Fruit fly (Drosophila melanogaster) whole organism, embryonic: ENCODE measurements around the gene CG14102.

Experiments
- Atf-2 ChIP-seq: fragments of 200-800 bp; sonication (Bioruptor generic); optimal IDR thresholded peaks from 2 replicates; lab custom pipeline; 2016; ENCODE audit warnings: missing biosample characterization, missing genetic modification characterization
- B-H2 ChIP-seq: fragments of 200-800 bp; sonication (Bioruptor generic); optimal IDR thresholded peaks from 2 replicates; lab custom pipeline; 2018; ENCODE audit warnings: missing biosample characterization, mild to moderate bottlenecking, missing genetic modification characterization
- CG12219 ChIP-seq: fragments of 200-800 bp; sonication (Bioruptor generic); optimal IDR thresholded peaks from 3 replicates; lab custom pipeline; 2018; ENCODE audit warnings: missing biosample characterization, mild to moderate bottlenecking, missing genetic modification characterization
- CG12299 ChIP-seq: fragments of 200-800 bp; sonication (Bioruptor generic); optimal IDR thresholded peaks from 2 replicates; lab custom pipeline; 2018; ENCODE audit warnings: missing biosample characterization, mild to moderate bottlenecking, missing genetic modification characterization
- CG13287 ChIP-seq: fragments of 200-800 bp; sonication (Bioruptor generic); IDR thresholded peaks from 2 replicates; pipeline ENCODE4 v1.3.6; 2022; ENCODE audit warnings: missing biosample characterization, missing genetic modification characterization; ENCODE audit not compliant: partially characterized antibody
- CG15073 ChIP-seq: fragments of 200-800 bp; sonication (Bioruptor generic); optimal IDR thresholded peaks from 2 replicates; lab custom pipeline; 2016; ENCODE audit warnings: missing biosample characterization, missing genetic modification characterization
- CG1529 ChIP-seq: fragments of 200-800 bp; sonication (Bioruptor generic); optimal IDR thresholded peaks from 3 replicates; lab custom pipeline; 2018; ENCODE audit warnings: missing biosample characterization, missing genetic modification characterization
- CG15601 ChIP-seq: fragments of 200-800 bp; sonication (Bioruptor generic); optimal IDR thresholded peaks from 3 replicates; lab custom pipeline; 2019; ENCODE audit warnings: missing biosample characterization, mild to moderate bottlenecking, missing genetic modification characterization, moderate library complexity
- CG16779 ChIP-seq: fragments of 200-800 bp; sonication (Bioruptor generic); IDR thresholded peaks from 2 replicates; pipeline ENCODE4 v1.3.6; 2022; ENCODE audit warnings: missing biosample characterization, missing genetic modification characterization
- CG16815 ChIP-seq: fragments of 200-800 bp; sonication (Bioruptor generic); optimal IDR thresholded peaks from 3 replicates; lab custom pipeline; 2017; ENCODE audit warnings: missing biosample characterization, mild to moderate bottlenecking, missing genetic modification characterization
- CG16863 ChIP-seq: fragments of 200-800 bp; sonication (Bioruptor generic); optimal IDR thresholded peaks from 3 replicates; lab custom pipeline; 2016; ENCODE audit warnings: missing biosample characterization, missing genetic modification characterization
- CG17802 ChIP-seq: fragments of 200-800 bp; sonication (Bioruptor generic); optimal IDR thresholded peaks from 2 replicates; lab custom pipeline; 2018; ENCODE audit warnings: missing biosample characterization, mild to moderate bottlenecking, missing genetic modification characterization, moderate library complexity
- CG17829 ChIP-seq: fragments of 200-800 bp; optimal IDR thresholded peaks from 2 replicates; lab custom pipeline; 2019; ENCODE audit warnings: missing biosample characterization, mild to moderate bottlenecking, missing genetic modification characterization, moderate library complexity
- CG1832 ChIP-seq: fragments of 200-800 bp; sonication (Bioruptor generic); optimal IDR thresholded peaks from 2 replicates; lab custom pipeline; 2017; ENCODE audit warnings: missing biosample characterization, mild to moderate bottlenecking, missing genetic modification characterization, inconsistent platforms
- CG18599 ChIP-seq: fragments of 200-800 bp; sonication (Bioruptor generic); optimal IDR thresholded peaks from 3 replicates; lab custom pipeline; 2017; ENCODE audit warnings: missing biosample characterization, missing genetic modification characterization, mild to moderate bottlenecking, moderate library complexity, missing genetic modification reagents
- CG2889 ChIP-seq: fragments of 200-800 bp; sonication (Bioruptor generic); IDR thresholded peaks from 3 replicates; pipeline ENCODE4 v1.3.6; 2022; ENCODE audit warnings: missing biosample characterization, missing genetic modification characterization
- CG4820 ChIP-seq: fragments of 200-800 bp; sonication (Bioruptor generic); optimal IDR thresholded peaks from 3 replicates; lab custom pipeline; 2016; ENCODE audit warnings: missing biosample characterization, missing genetic modification characterization
- CG4854 ChIP-seq: fragments of 200-800 bp; sonication (Bioruptor generic); optimal IDR thresholded peaks from 2 replicates; lab custom pipeline; 2016; ENCODE audit warnings: missing biosample characterization, missing genetic modification characterization, inconsistent platforms
- CG5245 ChIP-seq: fragments of 200-800 bp; sonication (Bioruptor generic); optimal IDR thresholded peaks from 3 replicates; lab custom pipeline; 2016; ENCODE audit warnings: missing biosample characterization, missing genetic modification characterization
- CG6813 ChIP-seq: fragments of 200-800 bp; sonication (Bioruptor generic); optimal IDR thresholded peaks from 2 replicates; lab custom pipeline; 2017; ENCODE audit warnings: missing biosample characterization, missing genetic modification characterization, mild to moderate bottlenecking, moderate library complexity, missing genetic modification reagents
- CG7357 ChIP-seq: fragments of 200-800 bp; sonication (Bioruptor generic); IDR thresholded peaks from 3 replicates; pipeline ENCODE4 v1.3.6; 2022; ENCODE audit warnings: missing biosample characterization, missing genetic modification characterization
- CG8281 ChIP-seq: fragments of 200-800 bp; sonication (Bioruptor generic); optimal IDR thresholded peaks from 2 replicates; lab custom pipeline; 2018; ENCODE audit warnings: missing biosample characterization, mild to moderate bottlenecking, missing genetic modification characterization, moderate library complexity
- CG9797 ChIP-seq: fragments of 200-800 bp; sonication (Bioruptor generic); optimal IDR thresholded peaks from 3 replicates; lab custom pipeline; 2018; ENCODE audit warnings: missing biosample characterization, mild to moderate bottlenecking, missing genetic modification characterization
- CG9817 ChIP-seq: fragments of 200-800 bp; sonication (Bioruptor generic); optimal IDR thresholded peaks from 2 replicates; lab custom pipeline; 2018; ENCODE audit warnings: missing biosample characterization, mild to moderate bottlenecking, missing genetic modification characterization, moderate library complexity
- CkIIα-i1 ChIP-seq: fragments of 200-800 bp; sonication (Bioruptor generic); IDR thresholded peaks from 2 replicates; pipeline ENCODE4 v1.3.6; 2022; ENCODE audit warnings: missing biosample characterization, missing genetic modification characterization
- Dp ChIP-seq: fragments of 200-800 bp; sonication (Bioruptor generic); optimal IDR thresholded peaks from 2 replicates; lab custom pipeline; 2018; ENCODE audit warnings: missing biosample characterization, mild to moderate bottlenecking, missing genetic modification characterization, moderate library complexity
- HLH3B ChIP-seq: fragments of 200-800 bp; sonication (Bioruptor generic); IDR thresholded peaks from 2 replicates; pipeline ENCODE4 v1.3.6; 2022; ENCODE audit warnings: missing biosample characterization, missing genetic modification characterization
- Hand ChIP-seq: fragments of 200-800 bp; sonication (Bioruptor generic); optimal IDR thresholded peaks from 2 replicates; lab custom pipeline; 2017; ENCODE audit warnings: mild to moderate bottlenecking, missing biosample characterization, missing genetic modification reagents, missing genetic modification characterization
- Hr3 ChIP-seq: fragments of 200-800 bp; sonication (Bioruptor generic); optimal IDR thresholded peaks from 3 replicates; lab custom pipeline; 2016; ENCODE audit warnings: missing biosample characterization, missing genetic modification characterization
- Max ChIP-seq: fragments of 200-800 bp; sonication (Bioruptor generic); optimal IDR thresholded peaks from 2 replicates; lab custom pipeline; 2016; ENCODE audit warnings: missing biosample characterization, mild to moderate bottlenecking, missing genetic modification characterization
- Optix ChIP-seq: fragments of 200-800 bp; sonication (Bioruptor generic); IDR thresholded peaks from 3 replicates; pipeline ENCODE4 v1.3.6; 2022; ENCODE audit warnings: missing biosample characterization, missing genetic modification characterization
- PHDP ChIP-seq: fragments of 200-800 bp; sonication (Bioruptor generic); optimal IDR thresholded peaks from 3 replicates; lab custom pipeline; 2018; ENCODE audit warnings: missing biosample characterization, mild to moderate bottlenecking, missing genetic modification characterization, moderate library complexity
- Sin3A ChIP-seq: fragments of >200 bp; optimal IDR thresholded peaks from 2 replicates; lab custom pipeline; 2018
- br ChIP-seq: fragments of >200 bp; optimal IDR thresholded peaks from 2 replicates; lab custom pipeline; 2017
- chinmo ChIP-seq: fragments of 200-800 bp; sonication (Bioruptor generic); IDR thresholded peaks from 4 replicates; pipeline ENCODE4 v1.3.6; 2022; ENCODE audit warnings: missing biosample characterization, missing genetic modification characterization; ENCODE audit not compliant: partially characterized antibody
- ci ChIP-seq: fragments of 200-800 bp; sonication (Bioruptor generic); IDR thresholded peaks from 3 replicates; pipeline ENCODE4 v1.3.6; 2022; ENCODE audit warnings: missing biosample characterization, missing genetic modification characterization
- ind ChIP-seq: fragments of 200-800 bp; sonication (Bioruptor generic); optimal IDR thresholded peaks from 3 replicates; lab custom pipeline; 2016; ENCODE audit warnings: missing biosample characterization, missing genetic modification characterization
- kni ChIP-seq: fragments of 200-800 bp; sonication (Bioruptor generic); optimal IDR thresholded peaks from 3 replicates; lab custom pipeline; 2017; ENCODE audit warnings: mild to moderate bottlenecking, missing biosample characterization, missing genetic modification reagents, missing genetic modification characterization
- nau ChIP-seq: fragments of 200-800 bp; sonication (Bioruptor generic); optimal IDR thresholded peaks from 3 replicates; lab custom pipeline; 2017; ENCODE audit warnings: missing biosample characterization, mild to moderate bottlenecking, missing genetic modification characterization, missing genetic modification reagents
- org-1 ChIP-seq: fragments of 200-800 bp; sonication (Bioruptor generic); optimal IDR thresholded peaks from 2 replicates; lab custom pipeline; 2017; ENCODE audit warnings: missing biosample characterization, missing genetic modification characterization
- pfk ChIP-seq: fragments of 200-800 bp; sonication (Bioruptor generic); optimal IDR thresholded peaks from 2 replicates; lab custom pipeline; 2018; ENCODE audit warnings: missing biosample characterization, mild to moderate bottlenecking, missing genetic modification characterization, moderate library complexity
- repo ChIP-seq: fragments of 200-800 bp; sonication (Bioruptor generic); optimal IDR thresholded peaks from 2 replicates; lab custom pipeline; 2016; ENCODE audit warnings: missing biosample characterization, missing genetic modification characterization
- so ChIP-seq: fragments of 200-800 bp; sonication (Bioruptor generic); IDR thresholded peaks from 3 replicates; pipeline ENCODE4 v1.3.6; 2022; ENCODE audit warnings: missing biosample characterization, missing genetic modification characterization
- tio ChIP-seq: fragments of 200-800 bp; sonication (Bioruptor generic); optimal IDR thresholded peaks from 2 replicates; lab custom pipeline; 2017; ENCODE audit warnings: missing biosample characterization, missing genetic modification characterization, inconsistent platforms
- tll ChIP-seq, 2 experiments: fragments of 200-800 bp in 1 of 2; fragments of >200 bp in 1 of 2; sonication (Bioruptor generic) in 1 of 2; optimal IDR thresholded peaks; 2 replicates each; lab custom pipeline; 2017 to 2019; ENCODE audit warnings: missing biosample characterization in 2 of 2, missing genetic modification characterization in 2 of 2, mild to moderate bottlenecking in 1 of 2, moderate library complexity in 1 of 2
- tna ChIP-seq: fragments of 200-800 bp; sonication (Bioruptor generic); IDR thresholded peaks from 2 replicates; pipeline ENCODE4 v1.3.6; 2022; ENCODE audit warnings: missing biosample characterization, missing genetic modification characterization; ENCODE audit not compliant: partially characterized antibody
- trh ChIP-seq: fragments of 200-800 bp; sonication (Bioruptor generic); optimal IDR thresholded peaks from 2 replicates; lab custom pipeline; 2016; ENCODE audit warnings: missing biosample characterization, missing genetic modification characterization
- usp ChIP-seq: fragments of >200 bp; optimal IDR thresholded peaks from 2 replicates; lab custom pipeline; 2017; ENCODE audit warnings: missing biosample characterization, missing genetic modification characterization
- zen ChIP-seq: fragments of 200-800 bp; sonication (Bioruptor generic); optimal IDR thresholded peaks from 3 replicates; lab custom pipeline; 2018; ENCODE audit warnings: missing biosample characterization, mild to moderate bottlenecking, missing genetic modification characterization, moderate library complexity

The CG14102 gene

DNA sequence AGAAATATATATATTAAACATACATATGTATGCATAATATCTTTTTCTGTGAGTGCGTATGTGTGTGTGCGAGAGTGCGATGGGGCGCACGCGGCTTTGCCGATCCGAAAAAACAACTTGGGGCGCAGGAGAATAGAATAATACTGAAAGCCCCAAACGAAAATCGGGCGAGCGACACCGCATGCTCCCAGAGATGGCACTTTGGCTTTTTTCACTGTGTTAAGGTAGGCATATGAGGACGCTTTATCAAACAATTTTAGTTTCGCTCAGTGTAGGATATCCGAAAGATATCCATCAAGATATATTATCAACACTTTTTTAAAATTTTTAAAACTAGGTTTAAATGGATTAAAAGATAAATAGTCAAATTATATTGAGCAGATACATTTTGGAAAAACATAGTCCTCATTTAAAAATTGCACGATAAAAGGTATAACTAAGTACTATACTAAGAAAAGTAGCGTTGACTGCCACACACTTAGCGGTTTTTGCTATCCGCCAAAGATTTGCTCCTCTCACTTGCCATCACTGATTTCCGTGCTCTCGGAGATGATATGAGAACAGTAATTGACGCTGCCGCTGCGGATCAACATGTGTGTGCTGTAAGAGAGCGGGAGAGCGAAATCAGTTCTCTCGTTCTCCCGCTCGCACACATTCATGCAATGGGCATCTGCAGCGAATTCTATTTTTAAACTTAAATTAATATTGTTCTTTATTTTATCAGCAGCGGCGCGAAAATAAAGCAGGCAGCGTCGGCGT, 10.0 kb downstream of the CG14102 start (continued):
- TF ChIP-seq CG16779 (GFP tag; lab: Robert Waterston, UW) (no peak), Dp (no peak), CG6813 (GFP tag; lab: Kevin White, UChicago) (no peak), CG4854 (GFP tag; lab: Kevin White, UChicago) (no peak), CG12219 (GFP tag; lab: Kevin White, UChicago) (no peak), CG5245 (GFP tag; lab: Kevin White, UChicago) (peak; percentile 42), so (GFP tag; lab: Robert Waterston, UW) (0 out of 3 replicates have a peak, but pooled peaks have one; percentile 29), chinmo (GFP tag; lab: Robert Waterston, UW) (peak; percentile 80; the same call in 1 of the 4 replicates), Max (GFP tag; lab: Kevin White, UChicago) (peak; percentile 68), trh (GFP tag; lab: Kevin White, UChicago) (peak; percentile 22), zen (tag; lab: Kevin White, UChicago) (no peak), PHDP (tag; lab: Kevin White, UChicago) (peak; percentile 52), pfk (GFP tag; lab: Kevin White, UChicago) (no peak), br (lab: Kevin White, UChicago) (no peak), CG1529 (no peak), Optix (GFP tag; lab: Robert Waterston, UW) (no peak), tio (GFP tag; lab: Kevin White, UChicago) (peak; percentile 66), ind (peak; percentile 70), CG2889 (GFP tag; lab: Robert Waterston, UW) (no peak), CG4820 (GFP tag; lab: Kevin White, UChicago) (peak; percentile 69), CG16863 (GFP tag; lab: Kevin White, UChicago) (peak; percentile 6), CG1832 (no peak), CG9817 (tag; lab: Kevin White, UChicago) (peak; percentile 57), org-1 (GFP tag; lab: Kevin White, UChicago) (peak; percentile 77), CG7357 (GFP tag; lab: Robert Waterston, UW) (peak; percentile 51; the same call in 2 of the 3 replicates), CG9797 (GFP tag; lab: Kevin White, UChicago) (no peak), Hand (GFP tag; lab: Kevin White, UChicago) (no peak), tll (GFP tag; optimal IDR thresholded peaks at IDR 0.05; lab: Kevin White, UChicago) (no peak), CG13287 (no peak), ci (GFP tag; lab: Robert Waterston, UW) (peak; percentile 56; the same call in 1 of the 3 replicates), nau (peak; percentile 3), CG12299 (no peak), CG16815 (GFP tag; lab: Kevin White, UChicago) (peak; percentile 71), Hr3 (GFP tag; lab: Kevin White, UChicago) (peak; percentile 50), CG17802 (tag; lab: Kevin White, UChicago) (peak; percentile 33), HLH3B (0 out of 2 replicates have a peak, but pooled peaks have one; percentile 16), repo (GFP tag; lab: Kevin White, UChicago) (no peak), CG17829 (peak; percentile 47), Atf-2 (GFP tag; lab: Kevin White, UChicago) (peak; percentile 69), CG18599 (peak; percentile 64), tna (GFP tag; lab: Robert Waterston, UW) (peak; percentile 21; the same call in 1 of the 2 replicates), Sin3A (lab: Kevin White, UChicago) (no peak), CG15601 (tag; lab: Kevin White, UChicago) (peak; percentile 34), usp (GFP tag; lab: Kevin White, UChicago) (no peak), CG8281 (peak; percentile 24), CG15073 (no peak), kni (GFP tag; lab: Kevin White, UChicago) (no peak), CkIIα-i1 (GFP tag; lab: Robert Waterston, UW) (no peak), B-H2 (GFP tag; lab: Kevin White, UChicago) (peak; percentile 31)
